Fruit fly (Drosophila melanogaster): ENCODE measurements around the gene SP1029.

The SP1029 gene

dm6 chr3R:29214982-29215533 is 35.2 kb downstream of the SP1029 start (continued):
- TF ChIP-seq Sox100B (GFP tag; optimal IDR thresholded peaks at IDR 0.05) (no peak), CG12219 (GFP tag; optimal IDR thresholded peaks at IDR 0.05) (no peak), nmo (GFP tag; optimal IDR thresholded peaks at IDR 0.05) (no peak), odd (GFP tag; optimal IDR thresholded peaks at IDR 0.05) (peak; percentile 8), CG7839 (tag; optimal IDR thresholded peaks at IDR 0.05) (no peak), CG9727 (GFP tag; optimal IDR thresholded peaks at IDR 0.05) (peak; percentile 7), Ptx1 (GFP tag; IDR thresholded peaks at IDR 0.05) (no peak), insv (GFP tag; optimal IDR thresholded peaks at IDR 0.05) (peak in 1 of 2 experiments; percentile 96), dysf (GFP tag; IDR thresholded peaks at IDR 0.05) (no peak), Trl (optimal IDR thresholded peaks at IDR 0.05) (peak; percentile 73 to 77), Trl (GFP tag; optimal IDR thresholded peaks at IDR 0.05) (peak; percentile 8), shn (GFP tag; optimal IDR thresholded peaks at IDR 0.05) (no peak), CG18476 (GFP tag; optimal IDR thresholded peaks at IDR 0.05) (no peak), lbe (GFP tag; optimal IDR thresholded peaks at IDR 0.05) (peak; percentile 57), CG10462 (GFP tag; optimal IDR thresholded peaks at IDR 0.05) (no peak), CG17328 (GFP tag; IDR thresholded peaks at IDR 0.05) (0 out of 2 replicates have a peak, but pooled peaks have one; percentile 8), zen (tag; optimal IDR thresholded peaks at IDR 0.05) (peak; percentile 8), tin (GFP tag; optimal IDR thresholded peaks at IDR 0.05) (no peak), stwl (tag; optimal IDR thresholded peaks at IDR 0.05) (peak; percentile 21), CG12769 (tag; optimal IDR thresholded peaks at IDR 0.05) (peak; percentile 58), CG2199 (GFP tag; IDR thresholded peaks at IDR 0.05) (peak; percentile 13; the same call in 1 of the 3 replicates), nau (GFP tag; optimal IDR thresholded peaks at IDR 0.05) (no peak), CG9797 (GFP tag; optimal IDR thresholded peaks at IDR 0.05) (no peak), CG15479 (GFP tag; optimal IDR thresholded peaks at IDR 0.05) (peak; percentile 78), kay (GFP tag; optimal IDR thresholded peaks at IDR 0.05) (no peak), exex (tag; optimal IDR thresholded peaks at IDR 0.05) (peak; percentile 60), grn (GFP tag; optimal IDR thresholded peaks at IDR 0.05) (peak; percentile 35), YL-1 (GFP tag; optimal IDR thresholded peaks at IDR 0.05) (peak; percentile 14), sqz (GFP tag; optimal IDR thresholded peaks at IDR 0.05) (peak; percentile 64), emc (GFP tag; optimal IDR thresholded peaks at IDR 0.05) (no peak), Ada2b (GFP tag; IDR thresholded peaks at IDR 0.05) (no peak), CG12155 (GFP tag; optimal IDR thresholded peaks at IDR 0.05) (peak; percentile 18), onecut (GFP tag; IDR thresholded peaks at IDR 0.05) (no peak), Antp (GFP tag; optimal IDR thresholded peaks at IDR 0.05) (no peak), CG14050 (GFP tag; IDR thresholded peaks at IDR 0.05) (no peak), CG11085 (GFP tag; IDR thresholded peaks at IDR 0.05) (no peak), CG14965 (GFP tag; optimal IDR thresholded peaks at IDR 0.05; ENCODE audit: borderline replicate concordance) (no peak), CG15073 (GFP tag; optimal IDR thresholded peaks at IDR 0.05) (no peak), CG6254 (GFP tag; optimal IDR thresholded peaks at IDR 0.05) (no peak), psq (GFP tag; optimal IDR thresholded peaks at IDR 0.05) (peak; percentile 7), HLH4C (GFP tag; IDR thresholded peaks at IDR 0.05; ENCODE audit: partially characterized antibody) (no peak), CG17912 (GFP tag; optimal IDR thresholded peaks at IDR 0.05) (no peak), CG32772 (GFP tag; IDR thresholded peaks at IDR 0.05) (peak; percentile 64), chinmo (GFP tag; IDR thresholded peaks at IDR 0.05; ENCODE audit: partially characterized antibody) (0 out of 4 replicates have a peak, but pooled peaks have one; percentile 54), CG8478 (optimal IDR thresholded peaks at IDR 0.05) (no peak), Hr78 (GFP tag; optimal IDR thresholded peaks at IDR 0.05) (no peak), sug (tag; optimal IDR thresholded peaks at IDR 0.05) (peak; percentile 71), ewg (GFP tag; optimal IDR thresholded peaks at IDR 0.05) (peak; percentile 20), Drgx (GFP tag; IDR thresholded peaks at IDR 0.05) (peak; percentile 70), pb (GFP tag; optimal IDR thresholded peaks at IDR 0.05) (no peak), CG1529 (GFP tag; optimal IDR thresholded peaks at IDR 0.05) (no peak)
